Fruit fly (Drosophila melanogaster) whole organism: ENCODE measurements around the gene CG33722.

Experiments
- Dll ChIP-seq: fragments of >200 bp; optimal IDR thresholded peaks from 2 replicates; lab custom pipeline; 2017
- pan ChIP-seq: fragments of >200 bp; optimal IDR thresholded peaks from 2 replicates; lab custom pipeline; 2017
- psq ChIP-seq: fragments of >200 bp; optimal IDR thresholded peaks from 2 replicates; lab custom pipeline; 2017

dm6 chr3R:8225461-8225971, 18.3 kb upstream of the CG33722 start:
- TF ChIP-seq pan (lab: Kevin White, UChicago) (no peak), psq (no peak), Dll (lab: Kevin White, UChicago) (no peak)
